Worm (Caenorhabditis elegans): ENCODE results near the gene srsy-1.
A peak's percentile ranks its signal among the peaks of the same experiment; 100 is the strongest.

Gene srsy-1

DNA sequence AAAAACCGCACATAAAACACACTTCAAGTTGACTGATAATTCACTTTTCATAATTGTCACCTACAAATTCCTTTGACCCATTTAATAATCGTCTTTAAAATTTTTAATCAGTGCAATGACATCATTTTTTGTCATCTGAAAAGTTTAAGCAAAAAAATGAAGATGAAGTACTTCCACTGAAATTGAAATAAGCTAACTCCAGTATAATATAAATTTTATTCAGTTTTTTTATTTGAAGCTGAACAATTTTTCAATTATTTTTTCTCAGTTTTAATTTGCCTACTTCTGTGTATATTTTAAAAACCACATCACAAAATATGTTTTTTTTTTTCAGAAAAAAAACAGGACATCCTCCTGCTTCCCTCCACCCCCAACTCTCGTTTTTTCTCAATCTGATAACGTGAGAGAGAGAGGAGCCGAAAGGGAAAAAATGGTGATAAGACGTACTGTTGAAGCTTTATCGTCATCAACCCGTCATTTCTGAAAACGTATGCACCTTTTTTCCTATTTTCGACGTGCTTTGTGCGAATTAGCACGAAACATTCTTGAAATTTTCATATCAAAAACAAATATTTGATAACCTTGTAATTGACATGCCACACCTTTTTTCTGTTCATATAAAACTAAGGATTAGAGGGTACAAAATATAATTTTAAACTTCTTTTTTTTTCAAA lies 11.9 kb upstream of the srsy-1 start, which contains the start of the genes C04G6.11 and mpk-2 (continued):
- TF ChIP-seq lim-7 (GFP tag; IDR thresholded peaks at IDR 0.05) = no peak
- TF ChIP-seq F49E8.2 (tag; optimal IDR thresholded peaks at IDR 0.05; ENCODE audit: borderline replicate concordance) = no peak
- no peak for TF ChIP-seq rbr-2 (tag; optimal IDR thresholded peaks at IDR 0.05)
- TF ChIP-seq zip-2 (tag; optimal IDR thresholded peaks at IDR 0.05) = no peak
- TF ChIP-seq daf-16 (GFP tag; optimal IDR thresholded peaks at IDR 0.05) = peak in 1 of 2 experiments; percentile 69
- TF ChIP-seq daf-16 (tag; optimal IDR thresholded peaks at IDR 0.05) = peak; percentile 66
- no peak for TF ChIP-seq spr-3 (GFP tag; optimal IDR thresholded peaks at IDR 0.05)
- TF ChIP-seq lin-38 (GFP tag; IDR thresholded peaks at IDR 0.05) = no peak
- no peak for TF ChIP-seq nhr-76 (tag; optimal IDR thresholded peaks at IDR 0.05)
- TF ChIP-seq T26A8.4 (GFP tag; IDR thresholded peaks at IDR 0.05) = no peak
- no peak for TF ChIP-seq snpc-1.2 (GFP tag; IDR thresholded peaks at IDR 0.05)
- TF ChIP-seq nhr-77 (tag; optimal IDR thresholded peaks at IDR 0.05) = peak; percentile 44
- peak; percentile 51 for TF ChIP-seq nhr-102 (tag; optimal IDR thresholded peaks at IDR 0.05)
- TF ChIP-seq mes-2 (tag; optimal IDR thresholded peaks at IDR 0.05; ENCODE audit: poor library complexity, severe bottlenecking) = no peak
- TF ChIP-seq F37D6.2 (tag; optimal IDR thresholded peaks at IDR 0.05) = no peak
- TF ChIP-seq spr-1 (tag; optimal IDR thresholded peaks at IDR 0.05) = no peak
- TF ChIP-seq egl-43 (GFP tag; IDR thresholded peaks at IDR 0.05) = no peak
- TF ChIP-seq F44E2.7 (GFP tag; IDR thresholded peaks at IDR 0.05) = no peak
- no peak for TF ChIP-seq zag-1 (tag; optimal IDR thresholded peaks at IDR 0.05)
- no peak for TF ChIP-seq jun-1 (tag; optimal IDR thresholded peaks at IDR 0.05)
- no peak for TF ChIP-seq sdz-12 (GFP tag; optimal IDR thresholded peaks at IDR 0.05)
- no peak for TF ChIP-seq ceh-82 (tag; optimal IDR thresholded peaks at IDR 0.05)
- peak; percentile 69 for TF ChIP-seq pqm-1 (tag; optimal IDR thresholded peaks at IDR 0.05)
- TF ChIP-seq nhr-42 (GFP tag; IDR thresholded peaks at IDR 0.05) = no peak
- TF ChIP-seq hlh-11 (tag; optimal IDR thresholded peaks at IDR 0.05) = peak; percentile 82
- no peak for TF ChIP-seq lin-13 (GFP tag; optimal IDR thresholded peaks at IDR 0.05)
- TF ChIP-seq saeg-2 (GFP tag; IDR thresholded peaks at IDR 0.05) = no peak
- TF ChIP-seq aha-1 (tag) = no peak
- no peak for TF ChIP-seq zfp-3 (GFP tag; conservative IDR thresholded peaks at IDR 0.05)
- TF ChIP-seq ama-1 (optimal IDR thresholded peaks at IDR 0.05) = no peak
- TF ChIP-seq T20F7.1 (GFP tag; optimal IDR thresholded peaks at IDR 0.05) = peak; percentile 45
- TF ChIP-seq dve-1 (tag; optimal IDR thresholded peaks at IDR 0.05; ENCODE audit: insufficient read depth) = peak; percentile 64

DNA sequence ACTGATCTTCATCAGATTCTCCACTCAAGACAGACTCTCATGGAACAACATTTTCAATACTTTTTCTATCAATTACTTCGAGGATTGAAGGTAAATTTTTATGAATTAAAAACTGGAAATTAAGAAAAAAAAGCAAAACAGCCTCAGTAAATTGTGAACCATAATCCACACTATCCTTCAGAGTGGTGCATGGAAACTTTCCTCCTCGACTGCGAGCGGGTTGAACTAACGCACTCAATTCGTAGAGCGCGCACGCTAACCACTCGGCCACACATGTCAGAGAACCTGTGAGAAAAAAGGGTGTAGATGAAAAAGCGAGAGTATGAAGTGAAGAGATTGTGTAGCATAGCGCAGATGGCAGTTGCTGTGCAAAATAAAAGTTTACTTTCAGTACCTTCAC lies 10.8 kb upstream of the srsy-1 start:
- TF ChIP-seq ceh-28 (tag; optimal IDR thresholded peaks at IDR 0.05) (no peak), Y5F2A.4 (GFP tag; optimal IDR thresholded peaks at IDR 0.05) (peak; percentile 75), sdz-12 (GFP tag; optimal IDR thresholded peaks at IDR 0.05) (peak; percentile 77), F26F4.8 (GFP tag; conservative IDR thresholded peaks at IDR 0.05) (peak; percentile 92), lim-7 (GFP tag; IDR thresholded peaks at IDR 0.05) (peak; percentile 97), lin-13 (GFP tag; optimal IDR thresholded peaks at IDR 0.05) (peak; percentile 48), jun-1 (tag; optimal IDR thresholded peaks at IDR 0.05) (no peak), skn-1 (tag; optimal IDR thresholded peaks at IDR 0.05) (no peak), tra-1 (GFP tag; IDR thresholded peaks at IDR 0.05) (peak; percentile 87), hif-1 (tag; optimal IDR thresholded peaks at IDR 0.05) (peak in 1 of 2 experiments; percentile 25), dmd-8 (GFP tag; IDR thresholded peaks at IDR 0.05) (peak; percentile 94), ces-1 (GFP tag; optimal IDR thresholded peaks at IDR 0.05) (peak; percentile 29), nhr-48 (tag; optimal IDR thresholded peaks at IDR 0.05) (peak; percentile 80), zip-2 (tag; optimal IDR thresholded peaks at IDR 0.05) (peak; percentile 60), lin-29 (GFP tag; IDR thresholded peaks at IDR 0.05) (peak; percentile 65), daf-16 (GFP tag; optimal IDR thresholded peaks at IDR 0.05) (peak in 1 of 2 experiments; percentile 94), daf-16 (tag; optimal IDR thresholded peaks at IDR 0.05) (peak; percentile 78), ZK546.5 (tag; optimal IDR thresholded peaks at IDR 0.05) (no peak), nhr-6 (tag; optimal IDR thresholded peaks at IDR 0.05) (peak; percentile 62), hlh-11 (tag; optimal IDR thresholded peaks at IDR 0.05) (no peak), ceh-20 (GFP tag; IDR thresholded peaks at IDR 0.05) (peak; percentile 81; the same call in 1 of the 2 replicates), fkh-10 (GFP tag; optimal IDR thresholded peaks at IDR 0.05) (peak; percentile 0), php-3 (GFP tag; IDR thresholded peaks at IDR 0.05) (peak; percentile 58; the same call in 1 of the 2 replicates), Y48G9A.11 (GFP tag; IDR thresholded peaks at IDR 0.05) (peak; percentile 76), pha-4 (GFP tag; IDR thresholded peaks at IDR 0.05) (no peak; the same call in 1 of the 2 replicates), pha-4 (tag; optimal IDR thresholded peaks at IDR 0.05) (no peak), egl-43 (GFP tag; IDR thresholded peaks at IDR 0.05) (no peak), mes-2 (tag; optimal IDR thresholded peaks at IDR 0.05; ENCODE audit: poor library complexity, severe bottlenecking) (peak; percentile 92)
